Fruit fly (Drosophila melanogaster) whole organism, prepupa: Measurements from ENCODE around the gene CG18598.

Source experiments
- CG10631 ChIP-seq: fragments of 200-800 bp; sonication (Bioruptor generic); optimal IDR thresholded peaks from 2 replicates; lab custom pipeline; 2016; ENCODE audit warnings: missing biosample characterization, missing genetic modification characterization
- CG11902 ChIP-seq: fragments of 200-800 bp; sonication (Bioruptor generic); optimal IDR thresholded peaks from 3 replicates; lab custom pipeline; 2016; ENCODE audit warnings: missing biosample characterization, missing genetic modification characterization
- CG1621 ChIP-seq: fragments of 200-800 bp; sonication (Bioruptor generic); optimal IDR thresholded peaks from 3 replicates; lab custom pipeline; 2018; ENCODE audit warnings: missing biosample characterization, mild to moderate bottlenecking, missing genetic modification characterization
- CG16779 ChIP-seq: fragments of 200-800 bp; sonication (Bioruptor generic); optimal IDR thresholded peaks from 3 replicates; lab custom pipeline; 2017; ENCODE audit warnings: missing biosample characterization, mild to moderate bottlenecking, missing genetic modification characterization
- CG3032 ChIP-seq: fragments of 200-800 bp; optimal IDR thresholded peaks from 2 replicates; lab custom pipeline; 2019; ENCODE audit warnings: missing biosample characterization, mild to moderate bottlenecking, missing genetic modification characterization, moderate library complexity
- CG31627 ChIP-seq: fragments of 200-800 bp; sonication (Bioruptor generic); optimal IDR thresholded peaks from 3 replicates; lab custom pipeline; 2016; ENCODE audit warnings: missing biosample characterization, missing genetic modification characterization
- CG34406 ChIP-seq: fragments of 200-800 bp; sonication (Bioruptor generic); optimal IDR thresholded peaks from 3 replicates; lab custom pipeline; 2016; ENCODE audit warnings: missing biosample characterization, missing genetic modification characterization
- CG3919 ChIP-seq: fragments of 200-800 bp; sonication (Bioruptor generic); optimal IDR thresholded peaks from 3 replicates; lab custom pipeline; 2016; ENCODE audit warnings: missing biosample characterization, missing genetic modification characterization
- CG6276 ChIP-seq: fragments of 200-800 bp; sonication (Bioruptor generic); optimal IDR thresholded peaks from 2 replicates; lab custom pipeline; 2017; ENCODE audit warnings: missing biosample characterization, mild to moderate bottlenecking, missing genetic modification characterization
- CG6808 ChIP-seq: fragments of 200-800 bp; sonication (Bioruptor generic); optimal IDR thresholded peaks from 3 replicates; lab custom pipeline; 2017; ENCODE audit warnings: missing biosample characterization, missing genetic modification characterization, mild to moderate bottlenecking, moderate library complexity, missing genetic modification reagents
- CG6854 ChIP-seq: fragments of 200-800 bp; sonication (Bioruptor generic); optimal IDR thresholded peaks from 2 replicates; lab custom pipeline; 2017; ENCODE audit warnings: missing biosample characterization, mild to moderate bottlenecking, missing genetic modification characterization
- CG7368 ChIP-seq: fragments of 200-800 bp; sonication (Bioruptor generic); optimal IDR thresholded peaks from 3 replicates; lab custom pipeline; 2016; ENCODE audit warnings: missing biosample characterization, missing genetic modification characterization
- CG8319 ChIP-seq: fragments of 200-800 bp; sonication (Bioruptor generic); optimal IDR thresholded peaks from 3 replicates; lab custom pipeline; 2016; ENCODE audit warnings: missing biosample characterization, missing genetic modification characterization
- CG8632 ChIP-seq: fragments of 200-800 bp; sonication (Bioruptor generic); optimal IDR thresholded peaks from 3 replicates; lab custom pipeline; 2016; ENCODE audit warnings: missing biosample characterization, missing genetic modification characterization
- CG9139 ChIP-seq: fragments of 200-800 bp; sonication (Bioruptor generic); optimal IDR thresholded peaks from 3 replicates; lab custom pipeline; 2017; ENCODE audit warnings: missing biosample characterization, mild to moderate bottlenecking, missing genetic modification characterization
- Eip78C ChIP-seq: fragments of 200-800 bp; sonication (Bioruptor generic); peaks from one replicate; lab custom pipeline; 2016; ENCODE audit warnings: missing biosample characterization, missing genetic modification characterization
- Ets96B ChIP-seq: fragments of 200-800 bp; optimal IDR thresholded peaks from 2 replicates; lab custom pipeline; 2019; ENCODE audit warnings: missing biosample characterization, mild to moderate bottlenecking, missing genetic modification characterization, moderate library complexity
- Hr38 ChIP-seq: sonication (Bioruptor generic); optimal IDR thresholded peaks from 2 replicates; lab custom pipeline; 2016; ENCODE audit warnings: missing biosample characterization, missing genetic modification characterization
- Hr39 ChIP-seq: fragments of 200-800 bp; sonication (Bioruptor generic); optimal IDR thresholded peaks from 2 replicates; lab custom pipeline; 2016; ENCODE audit warnings: missing biosample characterization, missing genetic modification characterization
- Lpt ChIP-seq: fragments of 200-800 bp; sonication (Bioruptor generic); optimal IDR thresholded peaks from 3 replicates; lab custom pipeline; 2016; ENCODE audit warnings: missing biosample characterization, missing genetic modification characterization
- OdsH ChIP-seq: fragments of 200-800 bp; sonication (Bioruptor generic); optimal IDR thresholded peaks from 3 replicates; lab custom pipeline; 2016; ENCODE audit warnings: missing biosample characterization, missing genetic modification characterization
- Smox ChIP-seq: fragments of 200-800 bp; sonication (Bioruptor generic); optimal IDR thresholded peaks from 3 replicates; lab custom pipeline; 2016; ENCODE audit warnings: missing biosample characterization, missing genetic modification characterization
- Sox14 ChIP-seq: fragments of 200-800 bp; sonication (Bioruptor generic); optimal IDR thresholded peaks from 3 replicates; lab custom pipeline; 2016; ENCODE audit warnings: missing biosample characterization, missing genetic modification characterization
- Sox15 ChIP-seq: fragments of 200-800 bp; sonication (Bioruptor generic); optimal IDR thresholded peaks from 3 replicates; lab custom pipeline; 2016; ENCODE audit warnings: missing biosample characterization, missing genetic modification characterization
- cyc ChIP-seq: fragments of 200-800 bp; sonication (Bioruptor generic); optimal IDR thresholded peaks from 3 replicates; lab custom pipeline; 2016; ENCODE audit warnings: missing biosample characterization, missing genetic modification characterization
- dac ChIP-seq: fragments of 200-800 bp; sonication (Bioruptor generic); optimal IDR thresholded peaks from 2 replicates; lab custom pipeline; 2017; ENCODE audit warnings: missing biosample characterization, mild to moderate bottlenecking, missing genetic modification characterization
- dsx ChIP-seq: fragments of 200-800 bp; optimal IDR thresholded peaks from 3 replicates; lab custom pipeline; 2019; ENCODE audit warnings: missing biosample characterization, mild to moderate bottlenecking, missing genetic modification characterization, moderate library complexity; ENCODE audit not compliant: poor library complexity, severe bottlenecking
- esn ChIP-seq: fragments of 200-800 bp; sonication (Bioruptor generic); optimal IDR thresholded peaks from 2 replicates; lab custom pipeline; 2016; ENCODE audit warnings: missing biosample characterization, mild to moderate bottlenecking, missing genetic modification characterization, moderate library complexity
- fd59A ChIP-seq: fragments of 200-800 bp; sonication (Bioruptor generic); optimal IDR thresholded peaks from 2 replicates; lab custom pipeline; 2017; ENCODE audit warnings: missing biosample characterization, mild to moderate bottlenecking, missing genetic modification characterization, missing genetic modification reagents
- fd85E ChIP-seq: fragments of 200-800 bp; sonication (Bioruptor generic); optimal IDR thresholded peaks from 3 replicates; lab custom pipeline; 2016; ENCODE audit warnings: missing biosample characterization, missing genetic modification characterization
- fkh ChIP-seq: fragments of 200-800 bp; sonication (Bioruptor generic); optimal IDR thresholded peaks from 3 replicates; lab custom pipeline; 2017; ENCODE audit warnings: missing biosample characterization, mild to moderate bottlenecking, missing genetic modification characterization, moderate library complexity
- lz ChIP-seq: fragments of 200-800 bp; sonication (Bioruptor generic); optimal IDR thresholded peaks from 3 replicates; lab custom pipeline; 2016; ENCODE audit warnings: missing biosample characterization, missing genetic modification characterization
- net ChIP-seq: fragments of 200-800 bp; sonication (Bioruptor generic); optimal IDR thresholded peaks from 3 replicates; lab custom pipeline; 2016; ENCODE audit warnings: missing biosample characterization, missing genetic modification characterization
- pdm3 ChIP-seq: fragments of 200-800 bp; sonication (Bioruptor generic); optimal IDR thresholded peaks from 3 replicates; lab custom pipeline; 2016; ENCODE audit warnings: missing biosample characterization, missing genetic modification characterization
- salr ChIP-seq, 2 experiments: fragments of 200-800 bp; sonication (Bioruptor generic); optimal IDR thresholded peaks; 3 replicates each; lab custom pipeline; 2016 to 2018; ENCODE audit warnings: missing biosample characterization in 2 of 2, missing genetic modification characterization in 2 of 2, mild to moderate bottlenecking in 1 of 2
- spab ChIP-seq: fragments of 200-800 bp; sonication (Bioruptor generic); optimal IDR thresholded peaks from 2 replicates; lab custom pipeline; 2017; ENCODE audit warnings: missing biosample characterization, mild to moderate bottlenecking, missing genetic modification characterization, missing genetic modification reagents
- svp ChIP-seq: fragments of 200-800 bp; sonication (Bioruptor generic); peaks from one replicate; lab custom pipeline; 2016; ENCODE audit warnings: missing biosample characterization, missing genetic modification characterization
- topi ChIP-seq: fragments of 200-800 bp; sonication (Bioruptor generic); optimal IDR thresholded peaks from 3 replicates; lab custom pipeline; 2016; ENCODE audit warnings: missing biosample characterization, missing genetic modification characterization
- vri ChIP-seq: fragments of 200-800 bp; sonication (Bioruptor generic); optimal IDR thresholded peaks from 3 replicates; lab custom pipeline; 2016; ENCODE audit warnings: missing biosample characterization, mild to moderate bottlenecking, missing genetic modification characterization

The CG18598 gene

DNA sequence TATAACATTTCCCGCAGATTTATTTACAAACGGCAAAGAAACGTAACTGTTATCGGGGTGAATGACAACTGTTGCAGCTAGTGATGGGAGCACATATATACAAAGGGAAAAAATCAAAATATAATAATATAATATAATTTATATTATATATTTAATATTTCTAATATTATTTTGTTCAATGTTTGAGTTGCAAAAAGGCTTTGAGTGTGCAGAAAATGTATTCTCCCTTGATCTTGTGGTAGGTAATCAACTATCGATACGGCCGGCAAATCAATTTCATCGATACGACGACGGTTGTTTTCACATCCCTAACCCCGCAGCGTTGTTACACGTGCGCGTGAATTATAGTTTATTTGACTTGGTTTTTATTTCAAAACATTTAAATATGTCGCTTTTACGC lies 27.5 kb upstream of the CG18598 start, which contains the start of the genes mTerf5 and Non3 (continued):
- TF ChIP-seq spab (GFP tag; lab: Kevin White, UChicago) (no peak), dac (GFP tag; lab: Kevin White, UChicago) (no peak), CG6276 (no peak), CG6854 (GFP tag; lab: Kevin White, UChicago) (peak; percentile 6), Lpt (GFP tag; lab: Kevin White, UChicago) (no peak), CG8319 (GFP tag; lab: Kevin White, UChicago) (peak; percentile 32), Sox14 (GFP tag; lab: Kevin White, UChicago) (peak; percentile 33), CG34406 (GFP tag; lab: Kevin White, UChicago) (peak; percentile 68), cyc (GFP tag; lab: Kevin White, UChicago) (peak; percentile 30), OdsH (peak; percentile 63), Smox (GFP tag; lab: Kevin White, UChicago) (no peak), svp (GFP tag; lab: Kevin White, UChicago) (peak; percentile 73), net (GFP tag; lab: Kevin White, UChicago) (peak; percentile 21), CG1621 (tag; lab: Kevin White, UChicago) (no peak), fkh (GFP tag; lab: Kevin White, UChicago) (peak; percentile 64), fd59A (GFP tag; lab: Kevin White, UChicago) (no peak), CG10631 (GFP tag; lab: Kevin White, UChicago) (peak; percentile 65), salr (GFP tag; optimal IDR thresholded peaks at IDR 0.05; lab: Kevin White, UChicago) (no peak), CG7368 (GFP tag; lab: Kevin White, UChicago) (no peak), CG11902 (GFP tag; lab: Kevin White, UChicago) (peak; percentile 15), CG8632 (GFP tag; lab: Kevin White, UChicago) (peak; percentile 65), Sox15 (peak; percentile 13), CG3032 (tag; lab: Kevin White, UChicago) (peak; percentile 65), CG6808 (no peak)
- TF ChIP-seq, all 60 proteins: peak for 30

DNA sequence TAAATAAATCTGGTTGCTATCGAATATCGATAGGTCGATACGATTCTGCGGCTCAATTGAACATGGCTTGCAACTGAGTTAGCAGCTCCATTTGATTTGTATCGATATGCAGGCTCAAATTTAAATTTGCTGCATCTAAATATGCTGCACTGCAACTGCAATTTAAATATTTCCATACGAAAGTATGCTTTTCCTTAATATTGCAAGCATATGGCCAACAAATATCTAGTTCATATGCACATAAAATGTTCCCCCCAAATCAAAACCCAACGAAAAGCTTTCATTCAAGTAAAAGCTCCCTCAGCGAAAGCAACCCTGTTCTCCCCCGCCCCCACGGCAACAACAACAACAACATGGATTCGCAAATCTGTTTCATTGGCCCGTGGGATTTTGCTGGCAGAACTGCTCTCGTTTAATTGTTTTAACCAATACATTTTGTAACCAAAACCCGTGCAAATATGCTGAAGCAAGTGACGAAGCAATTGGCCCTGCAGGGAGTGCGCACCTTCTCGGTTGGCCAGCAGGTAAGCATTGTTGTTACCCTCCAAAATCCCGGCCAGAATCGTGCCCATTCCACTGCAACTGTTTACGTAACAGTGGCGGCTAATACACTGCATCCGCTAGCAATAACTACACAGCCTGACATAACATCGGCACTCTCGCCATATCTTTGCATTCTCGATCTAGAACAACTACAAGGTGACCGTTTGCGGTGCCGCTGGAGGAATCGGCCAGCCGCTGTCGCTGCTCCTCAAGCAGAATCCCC lies 24.7 kb upstream of the CG18598 start, which contains the start of the genes CG7168 and Mdh2:
Gene CG7168, minus strand, starts transcription at position 40 of the 766 bp plus-strand sequence.
Gene Mdh2, plus strand, starts transcription at position 354 of the 766 bp plus-strand sequence.
- TF ChIP-seq CG34406 (GFP tag; lab: Kevin White, UChicago) (no peak), topi (GFP tag; lab: Kevin White, UChicago) (peak; percentile 2), Lpt (GFP tag; lab: Kevin White, UChicago) (no peak), CG9139 (GFP tag; lab: Kevin White, UChicago) (no peak), esn (peak; percentile 17), CG31627 (GFP tag; lab: Kevin White, UChicago) (no peak), fd85E (GFP tag; lab: Kevin White, UChicago) (no peak), vri (peak; percentile 82), Smox (GFP tag; lab: Kevin White, UChicago) (no peak), CG3919 (GFP tag; lab: Kevin White, UChicago) (no peak), dsx (peak; percentile 28), Ets96B (tag; lab: Kevin White, UChicago) (no peak), Sox14 (GFP tag; lab: Kevin White, UChicago) (peak; percentile 7), Eip78C (no peak), pdm3 (GFP tag; lab: Kevin White, UChicago) (no peak), Hr38 (GFP tag; lab: Kevin White, UChicago) (no peak), fkh (GFP tag; lab: Kevin White, UChicago) (peak; percentile 79), salr (GFP tag; optimal IDR thresholded peaks at IDR 0.05; lab: Kevin White, UChicago) (no peak), Hr39 (no peak), CG16779 (tag; lab: Kevin White, UChicago) (no peak), svp (GFP tag; lab: Kevin White, UChicago) (peak; percentile 75), lz (GFP tag; lab: Kevin White, UChicago) (peak; percentile 19)
